Fruit fly (Drosophila melanogaster) whole organism, embryonic: ENCODE results near the gene senju.
A peak's percentile ranks its signal among the peaks of the same experiment; 100 is the strongest.

Experiments
- Atf3 ChIP-seq: fragments of 200-800 bp; sonication (Bioruptor generic); optimal IDR thresholded peaks from 3 replicates; lab custom pipeline; 2016; ENCODE audit warnings: missing biosample characterization, missing genetic modification characterization
- Bgb ChIP-seq: fragments of 200-800 bp; sonication (Bioruptor generic); IDR thresholded peaks from 2 replicates; pipeline ENCODE4 v1.3.6; 2022; ENCODE audit warnings: missing biosample characterization, missing genetic modification characterization; ENCODE audit not compliant: partially characterized antibody
- CG10321 ChIP-seq: fragments of 200-800 bp; sonication (Bioruptor generic); IDR thresholded peaks from 2 replicates; pipeline ENCODE4 v1.3.6; 2022; ENCODE audit warnings: missing biosample characterization, missing genetic modification characterization
- CG10543 ChIP-seq: fragments of 200-800 bp; sonication (Bioruptor generic); optimal IDR thresholded peaks from 3 replicates; lab custom pipeline; 2017; ENCODE audit warnings: missing biosample characterization, mild to moderate bottlenecking, missing genetic modification characterization, moderate library complexity
- CG12236 ChIP-seq: fragments of 200-800 bp; sonication (Bioruptor generic); optimal IDR thresholded peaks from 2 replicates; lab custom pipeline; 2016; ENCODE audit warnings: missing biosample characterization, missing genetic modification characterization
- CG12942 ChIP-seq: fragments of 200-800 bp; sonication (Bioruptor generic); optimal IDR thresholded peaks from 3 replicates; lab custom pipeline; 2016; ENCODE audit warnings: missing biosample characterization, missing genetic modification characterization
- CG13424 ChIP-seq: fragments of 200-800 bp; sonication (Bioruptor generic); optimal IDR thresholded peaks from 2 replicates; lab custom pipeline; 2019; ENCODE audit warnings: missing biosample characterization, mild to moderate bottlenecking, missing genetic modification characterization, moderate library complexity
- CG14014 ChIP-seq: fragments of 200-800 bp; sonication (Bioruptor generic); IDR thresholded peaks from 2 replicates; pipeline ENCODE4 v1.3.6; 2022; ENCODE audit warnings: missing biosample characterization, missing genetic modification characterization
- CG15514 ChIP-seq: fragments of 200-800 bp; sonication (Bioruptor generic); optimal IDR thresholded peaks from 3 replicates; lab custom pipeline; 2017; ENCODE audit warnings: missing biosample characterization, missing genetic modification characterization, mild to moderate bottlenecking, moderate library complexity, missing genetic modification reagents
- CG16815 ChIP-seq: fragments of 200-800 bp; sonication (Bioruptor generic); optimal IDR thresholded peaks from 3 replicates; lab custom pipeline; 2017; ENCODE audit warnings: missing biosample characterization, mild to moderate bottlenecking, missing genetic modification characterization
- CG17186 ChIP-seq: fragments of 200-800 bp; sonication (Bioruptor generic); optimal IDR thresholded peaks from 3 replicates; lab custom pipeline; 2017; ENCODE audit warnings: missing biosample characterization, missing genetic modification reagents, missing genetic modification characterization
- CG2129 ChIP-seq: fragments of 200-800 bp; sonication (Bioruptor generic); IDR thresholded peaks from 2 replicates; pipeline ENCODE4 v1.3.6; 2022; ENCODE audit warnings: missing biosample characterization, missing genetic modification characterization; ENCODE audit not compliant: partially characterized antibody
- CG3407 ChIP-seq: fragments of 200-800 bp; sonication (Bioruptor generic); optimal IDR thresholded peaks from 2 replicates; lab custom pipeline; 2018; ENCODE audit warnings: missing biosample characterization, mild to moderate bottlenecking, missing genetic modification characterization
- CG4730 ChIP-seq: fragments of 200-800 bp; sonication (Bioruptor generic); IDR thresholded peaks from 2 replicates; pipeline ENCODE4 v1.3.6; 2022; ENCODE audit warnings: missing biosample characterization, missing genetic modification characterization
- CG7786 ChIP-seq: fragments of 200-800 bp; sonication (Bioruptor generic); optimal IDR thresholded peaks from 2 replicates; lab custom pipeline; 2016; ENCODE audit warnings: missing biosample characterization, missing genetic modification characterization
- CG8944 ChIP-seq: fragments of 200-800 bp; sonication (Bioruptor generic); optimal IDR thresholded peaks from 3 replicates; lab custom pipeline; 2016; ENCODE audit warnings: missing biosample characterization, missing genetic modification characterization
- CG9727 ChIP-seq: fragments of 200-800 bp; sonication (Bioruptor generic); optimal IDR thresholded peaks from 3 replicates; lab custom pipeline; 2017; ENCODE audit warnings: missing biosample characterization, mild to moderate bottlenecking, missing genetic modification characterization
- CHES-1-like ChIP-seq: fragments of 200-800 bp; sonication (Bioruptor generic); optimal IDR thresholded peaks from 2 replicates; lab custom pipeline; 2016; ENCODE audit warnings: missing biosample characterization, missing genetic modification characterization
- Chrac-16 ChIP-seq: fragments of 200-800 bp; sonication (Bioruptor generic); optimal IDR thresholded peaks from 3 replicates; lab custom pipeline; 2016; ENCODE audit warnings: missing biosample characterization, missing genetic modification characterization
- CoRest ChIP-seq: fragments of 200-800 bp; sonication (Bioruptor generic); optimal IDR thresholded peaks from 3 replicates; lab custom pipeline; 2018; ENCODE audit warnings: missing biosample characterization, mild to moderate bottlenecking, missing genetic modification characterization, moderate library complexity
- D19B ChIP-seq: fragments of 200-800 bp; sonication (Bioruptor generic); optimal IDR thresholded peaks from 2 replicates; lab custom pipeline; 2017; ENCODE audit warnings: missing biosample characterization, mild to moderate bottlenecking, missing genetic modification characterization
- E2f1 ChIP-seq: fragments of 200-800 bp; sonication (Bioruptor generic); IDR thresholded peaks from 2 replicates; pipeline ENCODE4 v1.3.6; 2022; ENCODE audit warnings: missing biosample characterization, missing genetic modification characterization
- Gsc ChIP-seq: fragments of 200-800 bp; sonication (Bioruptor generic); IDR thresholded peaks from 2 replicates; pipeline ENCODE4 v1.3.6; 2022; ENCODE audit warnings: missing biosample characterization, missing genetic modification characterization
- Lhr ChIP-seq: fragments of 200-800 bp; sonication (Bioruptor generic); optimal IDR thresholded peaks from 3 replicates; lab custom pipeline; 2017; ENCODE audit warnings: mild to moderate bottlenecking, missing biosample characterization, missing genetic modification reagents, missing genetic modification characterization
- MTF-1 ChIP-seq: fragments of 200-800 bp; sonication (Bioruptor generic); optimal IDR thresholded peaks from 2 replicates; lab custom pipeline; 2018; ENCODE audit warnings: missing biosample characterization, mild to moderate bottlenecking, missing genetic modification characterization, borderline replicate concordance
- NC2β ChIP-seq: fragments of 200-800 bp; sonication (Bioruptor generic); optimal IDR thresholded peaks from 2 replicates; lab custom pipeline; 2016; ENCODE audit warnings: missing biosample characterization, missing genetic modification characterization
- NFAT ChIP-seq: fragments of 200-800 bp; sonication (Bioruptor generic); IDR thresholded peaks from 2 replicates; pipeline ENCODE4 v1.3.6; 2022; ENCODE audit warnings: missing biosample characterization, missing genetic modification characterization
- bab2 ChIP-seq: fragments of 200-800 bp; sonication (Bioruptor generic); optimal IDR thresholded peaks from 2 replicates; lab custom pipeline; 2016; ENCODE audit warnings: missing biosample characterization, missing genetic modification characterization
- bbx ChIP-seq: fragments of 200-800 bp; sonication (Bioruptor generic); IDR thresholded peaks from 2 replicates; pipeline ENCODE4 v1.3.6; 2022; ENCODE audit warnings: missing biosample characterization, missing genetic modification characterization; ENCODE audit not compliant: partially characterized antibody
- croc ChIP-seq: fragments of 200-800 bp; sonication (Bioruptor generic); conservative IDR thresholded peaks from 3 replicates; pipeline ENCODE4 v1.3.6; 2022; ENCODE audit warnings: missing biosample characterization, missing genetic modification characterization
- crp ChIP-seq, 2 experiments: fragments of 200-800 bp; sonication (Bioruptor generic); optimal IDR thresholded peaks; 2 replicates in 1 of 2; 3 replicates in 1 of 2; lab custom pipeline; 2017; ENCODE audit warnings: missing biosample characterization in 2 of 2, missing genetic modification characterization in 2 of 2, mild to moderate bottlenecking in 1 of 2, moderate library complexity in 1 of 2
- dysf ChIP-seq: fragments of 200-800 bp; sonication (Bioruptor generic); IDR thresholded peaks from 3 replicates; pipeline ENCODE4 v1.3.6; 2022; ENCODE audit warnings: missing biosample characterization, missing genetic modification characterization
- gcm2 ChIP-seq: fragments of 200-800 bp; sonication (Bioruptor generic); optimal IDR thresholded peaks from 2 replicates; lab custom pipeline; 2016; ENCODE audit warnings: missing biosample characterization, missing genetic modification characterization
- grau ChIP-seq: fragments of 200-800 bp; optimal IDR thresholded peaks from 3 replicates; lab custom pipeline; 2019; ENCODE audit warnings: missing biosample characterization, mild to moderate bottlenecking, missing genetic modification characterization, moderate library complexity
- ham ChIP-seq: fragments of 200-800 bp; sonication (Bioruptor generic); IDR thresholded peaks from 2 replicates; pipeline ENCODE4 v1.3.6; 2022; ENCODE audit warnings: missing biosample characterization, missing genetic modification characterization
- hth ChIP-seq: fragments of >200 bp; optimal IDR thresholded peaks from 2 replicates; lab custom pipeline; 2017; ENCODE audit warnings: inconsistent platforms
- jigr1 ChIP-seq: fragments of 200-800 bp; sonication (Bioruptor generic); IDR thresholded peaks from 3 replicates; pipeline ENCODE4 v1.3.6; 2022; ENCODE audit warnings: missing biosample characterization, missing genetic modification characterization
- jing ChIP-seq: fragments of 200-800 bp; sonication (Bioruptor generic); optimal IDR thresholded peaks from 2 replicates; lab custom pipeline; 2018; ENCODE audit warnings: missing biosample characterization, mild to moderate bottlenecking, missing genetic modification characterization
- lov ChIP-seq, 2 experiments: fragments of 200-800 bp in 1 of 2; fragments of >200 bp in 1 of 2; sonication (Bioruptor generic) in 1 of 2; IDR thresholded peaks in 1 of 2; optimal IDR thresholded peaks in 1 of 2; 2 replicates in 1 of 2; 3 replicates in 1 of 2; pipeline versions ENCODE4 v1.3.6 to Lab custom; 2017 to 2022; ENCODE audit warnings: missing biosample characterization in 1 of 2, missing genetic modification characterization in 1 of 2
- pros ChIP-seq: fragments of 200-800 bp; sonication (Bioruptor generic); optimal IDR thresholded peaks from 3 replicates; lab custom pipeline; 2019; ENCODE audit warnings: missing biosample characterization, mild to moderate bottlenecking, missing genetic modification characterization, moderate library complexity
- ranshi ChIP-seq: fragments of 200-800 bp; sonication (Bioruptor generic); IDR thresholded peaks from 2 replicates; pipeline ENCODE4 v1.3.6; 2022; ENCODE audit warnings: missing biosample characterization, missing genetic modification characterization
- run ChIP-seq: fragments of 200-800 bp; sonication (Bioruptor generic); optimal IDR thresholded peaks from 3 replicates; lab custom pipeline; 2018; ENCODE audit warnings: missing biosample characterization, mild to moderate bottlenecking, missing genetic modification characterization
- scrt ChIP-seq: fragments of 200-800 bp; sonication (Bioruptor generic); optimal IDR thresholded peaks from 2 replicates; lab custom pipeline; 2018; ENCODE audit warnings: missing biosample characterization, mild to moderate bottlenecking, missing genetic modification characterization, moderate library complexity
- sens ChIP-seq: fragments of 200-800 bp; sonication (Bioruptor generic); peaks from one replicate; lab custom pipeline; 2016; ENCODE audit warnings: missing biosample characterization, missing genetic modification characterization
- seq ChIP-seq: fragments of 200-800 bp; sonication (Bioruptor generic); IDR thresholded peaks from 2 replicates; pipeline ENCODE4 v1.3.6; 2022; ENCODE audit warnings: missing biosample characterization, missing genetic modification characterization
- ssp ChIP-seq: fragments of 200-800 bp; sonication (Bioruptor generic); IDR thresholded peaks from 2 replicates; pipeline ENCODE4 v1.3.6; 2022; ENCODE audit warnings: missing biosample characterization, missing genetic modification characterization
- unpg ChIP-seq: fragments of 200-800 bp; sonication (Bioruptor generic); optimal IDR thresholded peaks from 3 replicates; lab custom pipeline; 2018; ENCODE audit warnings: missing biosample characterization, mild to moderate bottlenecking, missing genetic modification characterization, moderate library complexity
- wor ChIP-seq: fragments of 200-800 bp; sonication (Bioruptor generic); IDR thresholded peaks from 2 replicates; pipeline ENCODE4 v1.3.6; 2022; ENCODE audit warnings: missing biosample characterization, missing genetic modification characterization
- zfh1 ChIP-seq: fragments of 200-800 bp; sonication (Bioruptor generic); IDR thresholded peaks from 3 replicates; pipeline ENCODE4 v1.3.6; 2022; ENCODE audit warnings: missing biosample characterization, missing genetic modification characterization

The senju gene

dm6 chr2L:5060952-5061478 lies 8.4 kb downstream of the senju start (continued):
- TF ChIP-seq CG16815 (GFP tag; lab: Kevin White, UChicago) = peak; percentile 1
- peak; percentile 79 for TF ChIP-seq dysf
- peak; percentile 66 for TF ChIP-seq CG9727 (GFP tag; lab: Kevin White, UChicago)
- TF ChIP-seq Gsc (GFP tag; lab: Robert Waterston, UW) = no peak
- TF ChIP-seq ham = no peak
- peak in 1 of 2 experiments; percentile 38 for TF ChIP-seq crp (GFP tag; optimal IDR thresholded peaks at IDR 0.05; lab: Kevin White, UChicago)
- TF ChIP-seq CG4730 (GFP tag; lab: Robert Waterston, UW) = peak; percentile 46; the same call in 1 of the 2 replicates
- no peak for TF ChIP-seq Atf3 (GFP tag; lab: Kevin White, UChicago)
- TF ChIP-seq ssp (GFP tag; lab: Robert Waterston, UW) = peak; percentile 36; the same call in 1 of the 2 replicates
- no peak for TF ChIP-seq jigr1
- TF ChIP-seq Lhr (GFP tag; lab: Kevin White, UChicago) = no peak
- peak; percentile 28 for TF ChIP-seq NC2β
- peak; percentile 56 for TF ChIP-seq bab2 (GFP tag; lab: Kevin White, UChicago)
- peak; percentile 27 for TF ChIP-seq CG12236
- no peak for TF ChIP-seq pros
- peak; percentile 12 for TF ChIP-seq CG8944
- TF ChIP-seq grau = peak; percentile 61
- peak; percentile 51 for TF ChIP-seq CG7786
- TF ChIP-seq CG2129 (GFP tag; lab: Robert Waterston, UW) = no peak
- TF ChIP-seq lov (optimal IDR thresholded peaks at IDR 0.05; lab: Kevin White, UChicago) = no peak
- TF ChIP-seq lov (GFP tag; IDR thresholded peaks at IDR 0.05; lab: Robert Waterston, UW) = 0 out of 3 replicates have a peak, but pooled peaks have one; percentile 20
- peak; percentile 22; the same call in 1 of the 2 replicates for TF ChIP-seq CG10321 (GFP tag; lab: Robert Waterston, UW)
- peak; percentile 21 for TF ChIP-seq MTF-1
- TF ChIP-seq CG13424 (tag; lab: Kevin White, UChicago) = peak; percentile 56
- peak; percentile 62 for TF ChIP-seq unpg
- TF ChIP-seq croc (GFP tag; lab: Robert Waterston, UW) = peak; percentile 30; the same call in 2 of the 3 replicates
- peak; percentile 28 for TF ChIP-seq CoRest (tag; lab: Kevin White, UChicago)
- peak; percentile 70 for TF ChIP-seq ranshi (GFP tag; lab: Robert Waterston, UW)
- 0 out of 2 replicates have a peak, but pooled peaks have one; percentile 19 for TF ChIP-seq wor (GFP tag; lab: Robert Waterston, UW)
- peak; percentile 76 for TF ChIP-seq CG15514 (GFP tag; lab: Kevin White, UChicago)
- TF ChIP-seq CG3407 (GFP tag; lab: Kevin White, UChicago) = peak; percentile 47
- TF ChIP-seq zfh1 (GFP tag; lab: Robert Waterston, UW) = peak; percentile 51; the same call in 1 of the 3 replicates
- TF ChIP-seq scrt (GFP tag; lab: Kevin White, UChicago) = peak; percentile 67
- TF ChIP-seq gcm2 (GFP tag; lab: Kevin White, UChicago) = peak; percentile 37
- TF ChIP-seq hth (lab: Kevin White, UChicago) = no peak
- TF ChIP-seq Bgb (GFP tag; lab: Robert Waterston, UW) = no peak
- peak; percentile 77 for TF ChIP-seq seq (GFP tag; lab: Robert Waterston, UW)
- TF ChIP-seq CHES-1-like (GFP tag; lab: Kevin White, UChicago) = peak; percentile 67
- peak; percentile 36 for TF ChIP-seq run (tag; lab: Kevin White, UChicago)
- peak; percentile 31 for TF ChIP-seq jing (GFP tag; lab: Kevin White, UChicago)
- TF ChIP-seq bbx (GFP tag; lab: Robert Waterston, UW) = no peak
- TF ChIP-seq Chrac-16 = peak; percentile 46
- peak; percentile 73 for TF ChIP-seq CG10543
- peak; percentile 31; the same call in 1 of the 2 replicates for TF ChIP-seq NFAT
- TF ChIP-seq CG14014 = peak; percentile 87
- TF ChIP-seq CG17186 (GFP tag; lab: Kevin White, UChicago) = no peak
- peak; percentile 45; the same call in 1 of the 2 replicates for TF ChIP-seq E2f1 (GFP tag; lab: Robert Waterston, UW)
- peak; percentile 33 for TF ChIP-seq CG12942
- peak; percentile 22 for TF ChIP-seq D19B
- TF ChIP-seq sens (GFP tag; lab: Kevin White, UChicago) = peak; percentile 93
